Worm (Caenorhabditis elegans) whole organism, young adult: ENCODE measurements around the gene C52B9.19.

Experiments used
- B0035.1 ChIP-seq: sonication (generic microtip); optimal IDR thresholded peaks from 2 replicates; lab custom pipeline; 2016; ENCODE audit warnings: missing genetic modification characterization, mild to moderate bottlenecking, missing compliant biosample characterization, missing genotype, missing genetic modification reagents
- C17E4.6 ChIP-seq: fragments of 200-800 bp; sonication (Bioruptor generic); IDR thresholded peaks from 2 replicates; pipeline ENCODE4 v1.3.6; 2022; ENCODE audit warnings: missing genetic modification reagents, missing genetic modification characterization, missing compliant biosample characterization
- F23B12.7 ChIP-seq: sonication (generic microtip); optimal IDR thresholded peaks from 2 replicates; lab custom pipeline; 2017; ENCODE audit warnings: missing genetic modification characterization, mild to moderate bottlenecking, missing compliant biosample characterization, antibody characterized with exemption, moderate library complexity; ENCODE audit not compliant: insufficient read depth
- F52B5.7 ChIP-seq: sonication (generic microtip); optimal IDR thresholded peaks from 2 replicates; lab custom pipeline; 2016; ENCODE audit warnings: mild to moderate bottlenecking, missing genetic modification characterization, missing compliant biosample characterization
- F57A8.1 ChIP-seq: fragments of 200-800 bp; sonication (Bioruptor generic); optimal IDR thresholded peaks from 2 replicates; lab custom pipeline; 2018; ENCODE audit warnings: mild to moderate bottlenecking, missing genetic modification characterization, moderate library complexity, missing compliant biosample characterization
- F57C9.4 ChIP-seq: sonication (generic microtip); optimal IDR thresholded peaks from 2 replicates; lab custom pipeline; 2017; ENCODE audit warnings: mild to moderate bottlenecking, missing genetic modification characterization, missing compliant biosample characterization
- K12H6.12 ChIP-seq: fragments of 200-800 bp; sonication (Bioruptor generic); optimal IDR thresholded peaks from 2 replicates; lab custom pipeline; 2018; ENCODE audit warnings: mild to moderate bottlenecking, missing genetic modification characterization, missing compliant biosample characterization
- T07F8.4 ChIP-seq: sonication (generic microtip); optimal IDR thresholded peaks from 2 replicates; lab custom pipeline; 2016; ENCODE audit warnings: mild to moderate bottlenecking, missing genetic modification characterization, moderate library complexity, missing compliant biosample characterization
- Y79H2A.3 ChIP-seq: fragments of 200-800 bp; sonication (Bioruptor generic); conservative IDR thresholded peaks from 2 replicates; pipeline ENCODE4 v1.3.6; 2022; ENCODE audit warnings: missing genetic modification reagents, missing genetic modification characterization, missing compliant biosample characterization
- aptf-3 ChIP-seq: fragments of 200-800 bp; sonication (Bioruptor generic); IDR thresholded peaks from 2 replicates; pipeline ENCODE4 v1.3.6; 2022; ENCODE audit warnings: missing genetic modification characterization, missing compliant biosample characterization
- athp-1 ChIP-seq: sonication (generic microtip); optimal IDR thresholded peaks from 2 replicates; lab custom pipeline; 2017; ENCODE audit warnings: mild to moderate bottlenecking, missing genetic modification characterization, missing compliant biosample characterization
- attf-3 ChIP-seq: fragments of 200-800 bp; sonication (Bioruptor generic); conservative IDR thresholded peaks from 2 replicates; pipeline ENCODE4 v1.3.6; 2022; ENCODE audit warnings: missing genetic modification reagents, missing genetic modification characterization, missing compliant biosample characterization
- bed-1 ChIP-seq: fragments of 200-800 bp; sonication (Bioruptor generic); IDR thresholded peaks from 2 replicates; pipeline ENCODE4 v1.3.6; 2022; ENCODE audit warnings: missing genetic modification reagents, missing genetic modification characterization, missing compliant biosample characterization
- ccch-3 ChIP-seq: fragments of 200-800 bp; sonication (Bioruptor generic); optimal IDR thresholded peaks from 2 replicates; lab custom pipeline; 2018; ENCODE audit warnings: mild to moderate bottlenecking, missing genetic modification characterization, missing compliant biosample characterization
- ceh-100 ChIP-seq: fragments of 200-800 bp; sonication (Bioruptor generic); IDR thresholded peaks from 2 replicates; pipeline ENCODE4 v1.3.6; 2022; ENCODE audit warnings: missing genetic modification reagents, missing genetic modification characterization, missing compliant biosample characterization
- ceh-40 ChIP-seq: fragments of 200-800 bp; sonication (Bioruptor generic); IDR thresholded peaks from 2 replicates; pipeline ENCODE4 v1.3.6; 2022; ENCODE audit warnings: missing genetic modification characterization, missing compliant biosample characterization
- ceh-79 ChIP-seq: sonication (generic microtip); optimal IDR thresholded peaks from 2 replicates; lab custom pipeline; 2017; ENCODE audit warnings: mild to moderate bottlenecking, missing genetic modification characterization, missing compliant biosample characterization
- ceh-91 ChIP-seq: fragments of 200-800 bp; sonication (Bioruptor generic); IDR thresholded peaks from 2 replicates; pipeline ENCODE4 v1.3.6; 2022; ENCODE audit warnings: missing genetic modification reagents, missing genetic modification characterization, missing compliant biosample characterization
- dox-1 ChIP-seq: fragments of 200-800 bp; sonication (Bioruptor generic); IDR thresholded peaks from 2 replicates; pipeline ENCODE4 v1.3.6; 2022; ENCODE audit warnings: missing genetic modification reagents, missing genetic modification characterization, missing compliant biosample characterization
- egrh-3 ChIP-seq: fragments of 200-800 bp; sonication (Bioruptor generic); IDR thresholded peaks from 2 replicates; pipeline ENCODE4 v1.3.6; 2022; ENCODE audit warnings: missing genetic modification reagents, missing genetic modification characterization, missing compliant biosample characterization
- fkh-3 ChIP-seq: sonication (generic microtip); optimal IDR thresholded peaks from 2 replicates; lab custom pipeline; 2016; ENCODE audit warnings: mild to moderate bottlenecking, missing genetic modification characterization, missing compliant biosample characterization
- hrde-1 ChIP-seq: sonication (generic microtip); optimal IDR thresholded peaks from 2 replicates; lab custom pipeline; 2016; ENCODE audit warnings: missing genetic modification characterization, mild to moderate bottlenecking, missing compliant biosample characterization, moderate library complexity, missing genotype, missing genetic modification reagents, borderline replicate concordance
- hsf-1 ChIP-seq: fragments of 200-800 bp; sonication (Bioruptor generic); IDR thresholded peaks from 2 replicates; pipeline ENCODE4 v1.3.6; 2022; ENCODE audit warnings: missing genetic modification reagents, missing genetic modification characterization, missing compliant biosample characterization
- let-607 ChIP-seq, 2 experiments: fragments of 200-800 bp in 1 of 2; sonication (Bioruptor generic) in 1 of 2; sonication (generic microtip) in 1 of 2; optimal IDR thresholded peaks; 2 replicates each; lab custom pipeline; 2016 to 2018; ENCODE audit warnings: mild to moderate bottlenecking in 2 of 2, missing compliant biosample characterization in 2 of 2, missing genetic modification characterization in 2 of 2, moderate library complexity in 2 of 2, missing genotype in 1 of 2
- lin-40 ChIP-seq: sonication (generic microtip); optimal IDR thresholded peaks from 2 replicates; lab custom pipeline; 2016; ENCODE audit warnings: missing genetic modification characterization, mild to moderate bottlenecking, missing compliant biosample characterization, missing genotype, missing genetic modification reagents
- madf-8 ChIP-seq: fragments of 200-800 bp; sonication (Bioruptor generic); conservative IDR thresholded peaks from 2 replicates; pipeline ENCODE4 v1.3.6; 2022; ENCODE audit warnings: missing genetic modification reagents, missing genetic modification characterization, missing compliant biosample characterization
- mel-28 ChIP-seq: sonication (generic microtip); optimal IDR thresholded peaks from 2 replicates; lab custom pipeline; 2016; ENCODE audit warnings: borderline replicate concordance, mild to moderate bottlenecking, missing genetic modification characterization, missing compliant biosample characterization
- mes-4 ChIP-seq: sonication (generic microtip); optimal IDR thresholded peaks from 2 replicates; lab custom pipeline; 2016; ENCODE audit warnings: missing genotype, missing genetic modification characterization, missing compliant biosample characterization
- mxl-1 ChIP-seq: sonication (generic microtip); optimal IDR thresholded peaks from 2 replicates; lab custom pipeline; 2016; ENCODE audit warnings: missing genetic modification characterization, missing compliant biosample characterization
- nfya-1 ChIP-seq: sonication (generic microtip); optimal IDR thresholded peaks from 2 replicates; lab custom pipeline; 2017; ENCODE audit warnings: antibody characterized with exemption, missing compliant biosample characterization, missing genetic modification characterization, borderline replicate concordance; ENCODE audit not compliant: insufficient read depth
- nfyb-1 ChIP-seq: fragments of 200-800 bp; sonication (Bioruptor generic); IDR thresholded peaks from 2 replicates; pipeline ENCODE4 v1.3.6; 2022; ENCODE audit warnings: missing genetic modification reagents, missing genetic modification characterization, missing compliant biosample characterization
- nhr-80 ChIP-seq: sonication (generic microtip); optimal IDR thresholded peaks from 2 replicates; lab custom pipeline; 2016; ENCODE audit warnings: missing genetic modification characterization, missing compliant biosample characterization
- pha-4 ChIP-seq: fragments of 150-350 bp; sonication (generic microtip); optimal IDR thresholded peaks from 2 replicates; lab custom pipeline; 2014; ENCODE audit warnings: missing biosample characterization, missing genetic modification reagents, missing genetic modification characterization
- rpc-1 ChIP-seq, 2 experiments: fragments of 150-350 bp in 1 of 2; sonication (generic microtip) in 1 of 2; optimal IDR thresholded peaks; 2 replicates each; lab custom pipeline; 2014 to 2018; ENCODE audit warnings: missing biosample characterization in 1 of 2, missing genetic modification characterization in 1 of 2, missing genetic modification reagents in 1 of 2, missing genotype in 1 of 2
- sdz-38 ChIP-seq: sonication (generic microtip); optimal IDR thresholded peaks from 2 replicates; lab custom pipeline; 2016; ENCODE audit warnings: missing genotype, missing genetic modification characterization, missing compliant biosample characterization
- sea-2 ChIP-seq: fragments of 200-800 bp; sonication (Bioruptor generic); IDR thresholded peaks from 2 replicates; pipeline ENCODE4 v1.3.6; 2022; ENCODE audit warnings: missing genetic modification characterization, missing compliant biosample characterization
- sptf-2 ChIP-seq: fragments of 200-800 bp; sonication (Bioruptor generic); optimal IDR thresholded peaks from 2 replicates; lab custom pipeline; 2018; ENCODE audit warnings: mild to moderate bottlenecking, missing genetic modification characterization, missing compliant biosample characterization
- tbp1 ChIP-seq: fragments of 200-800 bp; sonication (Bioruptor generic); optimal IDR thresholded peaks from 2 replicates; lab custom pipeline; 2018; ENCODE audit warnings: mild to moderate bottlenecking, missing genetic modification characterization, missing compliant biosample characterization
- tbx-9 ChIP-seq: sonication (generic microtip); optimal IDR thresholded peaks from 2 replicates; lab custom pipeline; 2016; ENCODE audit warnings: borderline replicate concordance, missing genetic modification characterization, inconsistent platforms, missing compliant biosample characterization
- tlf-1 ChIP-seq: fragments of 200-800 bp; sonication (Bioruptor generic); optimal IDR thresholded peaks from 2 replicates; lab custom pipeline; 2018; ENCODE audit warnings: mild to moderate bottlenecking, missing genetic modification characterization, missing compliant biosample characterization
- ztf-18 ChIP-seq: sonication (generic microtip); optimal IDR thresholded peaks from 2 replicates; lab custom pipeline; 2016; ENCODE audit warnings: missing genotype, mild to moderate bottlenecking, missing genetic modification characterization, missing compliant biosample characterization
- ztf-25 ChIP-seq: fragments of 200-800 bp; sonication (Bioruptor generic); IDR thresholded peaks from 2 replicates; pipeline ENCODE4 v1.3.6; 2022; ENCODE audit warnings: missing genetic modification reagents, missing genetic modification characterization, missing compliant biosample characterization

C52B9.19 gene

ce11 chrX:4317095-4317494 is 34.7 kb downstream of the C52B9.19 start:
- TF ChIP-seq egrh-3 (GFP tag; lab: Robert Waterston, UW), result no peak
- TF ChIP-seq athp-1 (tag; lab: Kevin White, UChicago), result no peak
- no peak for TF ChIP-seq mxl-1 (tag; lab: Kevin White, UChicago)
- no peak for TF ChIP-seq ceh-91 (GFP tag; lab: Robert Waterston, UW)
- no peak for TF ChIP-seq ceh-79 (tag; lab: Kevin White, UChicago)
- no peak for TF ChIP-seq nfyb-1 (GFP tag; lab: Robert Waterston, UW)
- no peak for TF ChIP-seq let-607 (tag; optimal IDR thresholded peaks at IDR 0.05; lab: Kevin White, UChicago)
- TF ChIP-seq F52B5.7 (tag; lab: Kevin White, UChicago), result no peak
- no peak for TF ChIP-seq tbx-9 (tag; lab: Kevin White, UChicago)
- no peak for TF ChIP-seq attf-3 (GFP tag; lab: Robert Waterston, UW)
- no peak for TF ChIP-seq fkh-3
- TF ChIP-seq mel-28 (tag; lab: Kevin White, UChicago), result no peak
- TF ChIP-seq sdz-38 (tag; lab: Kevin White, UChicago), result no peak
- TF ChIP-seq C17E4.6 (GFP tag; lab: Robert Waterston, UW), result no peak
- TF ChIP-seq F23B12.7 (tag; lab: Kevin White, UChicago), result no peak
- TF ChIP-seq bed-1 (GFP tag; lab: Robert Waterston, UW), result no peak

ce11 chrX:4320563-4320962 is 38.2 kb downstream of the C52B9.19 start, which contains the start of gene dop-6:
TSS of gene dop-6 (plus strand) at chrX:4320863.
- TF ChIP-seq mel-28 (tag; lab: Kevin White, UChicago), result no peak
- TF ChIP-seq sea-2 (GFP tag; lab: Robert Waterston, UW), result no peak
- no peak for TF ChIP-seq ceh-100 (GFP tag; lab: Robert Waterston, UW)
- no peak for TF ChIP-seq K12H6.12 (tag; lab: Kevin White, UChicago)
- TF ChIP-seq hsf-1 (GFP tag; lab: Robert Waterston, UW), result no peak
- no peak for TF ChIP-seq egrh-3 (GFP tag; lab: Robert Waterston, UW)
- TF ChIP-seq Y79H2A.3 (GFP tag; lab: Robert Waterston, UW), result no peak
- TF ChIP-seq dox-1 (GFP tag; lab: Robert Waterston, UW), result no peak
- TF ChIP-seq F57C9.4 (tag; lab: Kevin White, UChicago), result no peak

ce11 chrX:4322847-4323455 is 40.6 kb downstream of the C52B9.19 start:
- no peak for TF ChIP-seq tlf-1 (GFP tag; lab: Kevin White, UChicago)
- no peak for TF ChIP-seq sptf-2 (GFP tag; lab: Kevin White, UChicago)
- no peak for TF ChIP-seq pha-4 (tag; lab: Kevin White, UChicago)
- no peak for TF ChIP-seq B0035.1 (tag; lab: Kevin White, UChicago)
- no peak for TF ChIP-seq T07F8.4
- TF ChIP-seq hrde-1, result no peak
- no peak for TF ChIP-seq mes-4

ce11 chrX:4328816-4329215 is 46.5 kb downstream of the C52B9.19 start, which contains the start of gene C24A8.5:
TSS of gene C24A8.5 (minus strand) at chrX:4328916.
- no peak for TF ChIP-seq F57A8.1 (GFP tag; lab: Kevin White, UChicago)
- no peak for TF ChIP-seq ztf-25 (GFP tag; lab: Robert Waterston, UW)
- TF ChIP-seq ztf-18 (tag; lab: Kevin White, UChicago), result no peak
- no peak for TF ChIP-seq aptf-3
- no peak for TF ChIP-seq madf-8 (GFP tag; lab: Robert Waterston, UW)
- no peak for TF ChIP-seq hsf-1 (GFP tag; lab: Robert Waterston, UW)
- no peak for TF ChIP-seq sdz-38 (tag; lab: Kevin White, UChicago)
- TF ChIP-seq nfya-1 (tag; lab: Kevin White, UChicago), result no peak
- no peak for TF ChIP-seq nhr-80 (tag; lab: Kevin White, UChicago)
- TF ChIP-seq ceh-40, result no peak
- TF ChIP-seq rpc-1 (optimal IDR thresholded peaks at IDR 0.05; lab: Kevin White, UChicago), result no peak
- TF ChIP-seq rpc-1 (tag; optimal IDR thresholded peaks at IDR 0.05; lab: Kevin White, UChicago), result no peak
- no peak for TF ChIP-seq egrh-3 (GFP tag; lab: Robert Waterston, UW)
- no peak for TF ChIP-seq tbp1
- TF ChIP-seq mxl-1 (tag; lab: Kevin White, UChicago), result no peak
- no peak for TF ChIP-seq tlf-1 (GFP tag; lab: Kevin White, UChicago)
- TF ChIP-seq ccch-3 (GFP tag; lab: Kevin White, UChicago), result no peak
- TF ChIP-seq K12H6.12 (tag; lab: Kevin White, UChicago), result no peak
- no peak for TF ChIP-seq lin-40
